Fruit fly (Drosophila melanogaster): ENCODE results near the gene inaF-C.
A peak's percentile ranks its signal among the peaks of the same experiment; 100 is the strongest.

Gene inaF-C

dm6 chrX:11715263-11715659, 16.3 kb downstream of the inaF-C start, which contains the start of gene Amun (continued):
- TF ChIP-seq pan (optimal IDR thresholded peaks at IDR 0.05), result no peak
- TF ChIP-seq pan (GFP tag; optimal IDR thresholded peaks at IDR 0.05 in 1 of 2, IDR thresholded peaks at IDR 0.05 in 1 of 2), result peak in 1 of 2 experiments; percentile 17
- TF ChIP-seq CG6813 (GFP tag; optimal IDR thresholded peaks at IDR 0.05), result peak; percentile 44
- TF ChIP-seq so (GFP tag; IDR thresholded peaks at IDR 0.05), result no peak
- TF ChIP-seq Sox102F (GFP tag; optimal IDR thresholded peaks at IDR 0.05), result peak; percentile 7
- TF ChIP-seq CG4820 (GFP tag; optimal IDR thresholded peaks at IDR 0.05), result peak; percentile 97
- no peak for TF ChIP-seq CG11695 (GFP tag; IDR thresholded peaks at IDR 0.05)
- peak in 1 of 2 experiments; percentile 2 for TF ChIP-seq bsh (GFP tag; optimal IDR thresholded peaks at IDR 0.05)
- peak; percentile 41; the same call in 2 of the 3 replicates for TF ChIP-seq dysf (GFP tag; IDR thresholded peaks at IDR 0.05)
- peak; percentile 34 for TF ChIP-seq ems (GFP tag; optimal IDR thresholded peaks at IDR 0.05)
- TF ChIP-seq shn (GFP tag; optimal IDR thresholded peaks at IDR 0.05), result peak; percentile 43
- no peak for TF ChIP-seq Max (GFP tag; optimal IDR thresholded peaks at IDR 0.05)
- no peak for TF ChIP-seq HmgZ (tag; optimal IDR thresholded peaks at IDR 0.05)
- TF ChIP-seq CG8290 (GFP tag; optimal IDR thresholded peaks at IDR 0.05), result no peak
- peak in 1 of 2 experiments; percentile 56 for TF ChIP-seq CG8290 (tag; optimal IDR thresholded peaks at IDR 0.05)
- 0 out of 2 replicates have a peak, but pooled peaks have one; percentile 29 for TF ChIP-seq Xrp1 (GFP tag; IDR thresholded peaks at IDR 0.05)
- peak; percentile 45; the same call in 1 of the 2 replicates for TF ChIP-seq lmd (GFP tag; IDR thresholded peaks at IDR 0.05)
- peak; percentile 56 for TF ChIP-seq p53 (GFP tag; optimal IDR thresholded peaks at IDR 0.05)
- TF ChIP-seq Nf-YB (GFP tag; optimal IDR thresholded peaks at IDR 0.05), result no peak
- TF ChIP-seq CG17802 (tag; optimal IDR thresholded peaks at IDR 0.05), result peak; percentile 7
- TF ChIP-seq Ptx1 (GFP tag; IDR thresholded peaks at IDR 0.05), result peak; percentile 28; the same call in 1 of the 2 replicates
- peak; percentile 31 for TF ChIP-seq CG12071 (GFP tag; optimal IDR thresholded peaks at IDR 0.05)
- TF ChIP-seq lilli (GFP tag; optimal IDR thresholded peaks at IDR 0.05), result peak; percentile 51
- TF ChIP-seq CG11504 (tag; optimal IDR thresholded peaks at IDR 0.05), result peak; percentile 3
- peak; percentile 15 for TF ChIP-seq jing (GFP tag; optimal IDR thresholded peaks at IDR 0.05)
- TF ChIP-seq lab (GFP tag; optimal IDR thresholded peaks at IDR 0.05), result peak; percentile 3
- 0 out of 2 replicates have a peak, but pooled peaks have one; percentile 34 for TF ChIP-seq wdn (GFP tag; IDR thresholded peaks at IDR 0.05)
- TF ChIP-seq Gug (GFP tag; IDR thresholded peaks at IDR 0.05), result peak; percentile 72; the same call in 3 of the 4 replicates
- peak; percentile 42 for TF ChIP-seq slou (GFP tag; optimal IDR thresholded peaks at IDR 0.05)
- peak; percentile 21; the same call in 1 of the 2 replicates for TF ChIP-seq ranshi (GFP tag; IDR thresholded peaks at IDR 0.05)
- no peak for TF ChIP-seq prd (optimal IDR thresholded peaks at IDR 0.05)
- TF ChIP-seq prd (GFP tag; IDR thresholded peaks at IDR 0.05), result peak; percentile 45
- TF ChIP-seq CTCF (GFP tag; optimal IDR thresholded peaks at IDR 0.05), result no peak
- TF ChIP-seq mam (GFP tag; optimal IDR thresholded peaks at IDR 0.05), result peak; percentile 55
- TF ChIP-seq CG6765 (GFP tag; optimal IDR thresholded peaks at IDR 0.05), result no peak
- TF ChIP-seq CG8944 (GFP tag; optimal IDR thresholded peaks at IDR 0.05), result peak; percentile 21
- peak; percentile 13 for TF ChIP-seq HHEX (GFP tag; optimal IDR thresholded peaks at IDR 0.05)
- TF ChIP-seq CG7987 (GFP tag; optimal IDR thresholded peaks at IDR 0.05), result no peak
- no peak for TF ChIP-seq Hr51 (GFP tag; optimal IDR thresholded peaks at IDR 0.05)
- TF ChIP-seq CG2199 (GFP tag; IDR thresholded peaks at IDR 0.05), result no peak
- no peak for TF ChIP-seq chif (GFP tag; optimal IDR thresholded peaks at IDR 0.05)
- no peak for TF ChIP-seq CG9727 (GFP tag; optimal IDR thresholded peaks at IDR 0.05)
- TF ChIP-seq klu (GFP tag; IDR thresholded peaks at IDR 0.05), result peak; percentile 32; the same call in 1 of the 2 replicates
- peak; percentile 49 for TF ChIP-seq zfh2 (GFP tag; optimal IDR thresholded peaks at IDR 0.05)
- TF ChIP-seq B-H1 (GFP tag; IDR thresholded peaks at IDR 0.05), result peak; percentile 14; the same call in 1 of the 3 replicates
- TF ChIP-seq bcd (GFP tag; optimal IDR thresholded peaks at IDR 0.05), result no peak
- no peak for TF ChIP-seq ftz-f1 (GFP tag; optimal IDR thresholded peaks at IDR 0.05)
- 0 out of 2 replicates have a peak, but pooled peaks have one; percentile 22 for TF ChIP-seq danr (GFP tag; IDR thresholded peaks at IDR 0.05)
- TF ChIP-seq CG7786 (GFP tag; optimal IDR thresholded peaks at IDR 0.05), result peak; percentile 13
- TF ChIP-seq CG10274 (GFP tag; optimal IDR thresholded peaks at IDR 0.05), result no peak
- peak; percentile 28 for TF ChIP-seq sob (GFP tag; IDR thresholded peaks at IDR 0.05)
- no peak for TF ChIP-seq CG8089 (GFP tag; optimal IDR thresholded peaks at IDR 0.05)
